Fruit fly (Drosophila melanogaster): ENCODE data around the gene shps.

dm6 chr3R:24229870-24230422, 49.4 kb upstream of the shps start, which contains the start of gene Spase22-23:
- TF ChIP-seq CG7101 (tag; optimal IDR thresholded peaks at IDR 0.05) = no peak
- no peak for TF ChIP-seq CG14711 (tag; optimal IDR thresholded peaks at IDR 0.05)
- TF ChIP-seq bab1 (GFP tag; optimal IDR thresholded peaks at IDR 0.05) = no peak

Data from whole organism, adult.